Worm (Caenorhabditis elegans): ENCODE data around the gene R05H10.1.

Gene R05H10.1

ce11 chrII:14902193-14902592 lies 50.6 kb downstream of the R05H10.1 start, which contains the start of gene cog-1:
TSS of gene cog-1 (plus strand) at chrII:14902493.
- TF ChIP-seq tra-4 (tag; optimal IDR thresholded peaks at IDR 0.05): no peak
- no peak for TF ChIP-seq F13C5.2 (tag; optimal IDR thresholded peaks at IDR 0.05)
- TF ChIP-seq scrt-1 (GFP tag; IDR thresholded peaks at IDR 0.05): no peak
- no peak for TF ChIP-seq flt-1 (GFP tag; IDR thresholded peaks at IDR 0.05)
- TF ChIP-seq ceh-36 (tag; optimal IDR thresholded peaks at IDR 0.05): no peak
- TF ChIP-seq ama-1 (optimal IDR thresholded peaks at IDR 0.05): no peak
- TF ChIP-seq ets-7 (tag; optimal IDR thresholded peaks at IDR 0.05): no peak
- TF ChIP-seq sea-1 (GFP tag; conservative IDR thresholded peaks at IDR 0.05): no peak
- no peak for TF ChIP-seq hnd-1 (tag; optimal IDR thresholded peaks at IDR 0.05)
- no peak for TF ChIP-seq B0310.2 (tag; optimal IDR thresholded peaks at IDR 0.05)
- TF ChIP-seq hmg-4 (GFP tag; optimal IDR thresholded peaks at IDR 0.05): no peak
- no peak for TF ChIP-seq tbx-37 (GFP tag; conservative IDR thresholded peaks at IDR 0.05)
- no peak for TF ChIP-seq hmbx-1 (tag; optimal IDR thresholded peaks at IDR 0.05)

All from whole organism, early embryonic.